Worm (Caenorhabditis elegans): ENCODE results near the gene sru-28.

DNA sequence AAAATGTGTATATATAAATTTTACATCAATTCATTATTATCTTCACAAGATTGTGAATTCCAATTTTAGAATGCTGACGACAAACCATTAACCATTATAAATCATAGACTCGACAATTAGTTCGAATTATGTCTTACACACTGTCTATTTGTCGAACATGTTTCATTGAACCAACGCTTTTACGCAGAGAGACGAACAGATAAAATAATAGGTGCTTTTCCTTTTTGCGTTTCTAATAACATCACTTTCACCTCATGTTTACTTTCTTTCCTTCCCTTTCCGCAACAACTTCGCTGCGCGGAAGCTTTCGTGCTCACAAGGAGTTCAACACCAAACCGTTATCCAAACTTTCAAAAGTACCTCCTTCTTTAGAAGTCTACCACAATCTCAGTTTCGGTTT, 41.7 kb downstream of the sru-28 start, which contains the start of gene F52F10.2:
- TF ChIP-seq mep-1 (tag; optimal IDR thresholded peaks at IDR 0.05) (no peak), tbx-8 (GFP tag; optimal IDR thresholded peaks at IDR 0.05) (no peak)
